Worm (Caenorhabditis elegans): ENCODE measurements around the gene tbx-37.

DNA sequence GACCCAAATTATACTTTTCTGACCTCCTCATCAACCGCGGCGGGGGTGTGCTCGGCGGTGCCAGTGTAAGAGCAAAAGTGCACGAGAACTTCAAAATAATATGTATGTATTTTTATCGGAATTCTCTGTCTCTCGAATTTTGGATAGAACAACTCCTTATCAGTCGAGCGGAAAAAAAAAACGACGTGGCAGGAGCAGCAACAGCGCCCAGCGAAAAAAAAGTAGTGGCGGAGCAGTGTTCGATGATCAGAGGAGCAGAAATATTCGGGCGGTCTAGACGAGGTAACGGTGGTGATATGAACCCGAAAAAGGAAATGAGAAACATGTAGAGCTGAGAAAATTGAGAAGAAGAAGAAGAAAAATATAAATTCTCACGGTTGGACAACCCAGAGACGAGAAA lies 33.7 kb downstream of the tbx-37 start:
- TF ChIP-seq him-1 (tag; optimal IDR thresholded peaks at IDR 0.05) (no peak), W03F9.2 (tag; optimal IDR thresholded peaks at IDR 0.05) (no peak)

Data from whole organism, L4/young adult.